Fruit fly (Drosophila melanogaster) whole organism, prepupa: ENCODE measurements around the gene CG33322.
A peak's percentile ranks its signal among the peaks of the same experiment; 100 is the strongest.

Experiments
- CG10631 ChIP-seq: fragments of 200-800 bp; sonication (Bioruptor generic); optimal IDR thresholded peaks from 2 replicates; lab custom pipeline; 2016; ENCODE audit warnings: missing biosample characterization, missing genetic modification characterization
- CG10669 ChIP-seq: fragments of 200-800 bp; sonication (Bioruptor generic); optimal IDR thresholded peaks from 3 replicates; lab custom pipeline; 2018; ENCODE audit warnings: missing biosample characterization, mild to moderate bottlenecking, missing genetic modification characterization, moderate library complexity
- CG11294 ChIP-seq: fragments of 200-800 bp; sonication (Bioruptor generic); IDR thresholded peaks from 2 replicates; pipeline ENCODE4 v1.3.6; 2022; ENCODE audit warnings: missing biosample characterization, missing genetic modification characterization
- CG11762 ChIP-seq: fragments of 200-800 bp; sonication (Bioruptor generic); optimal IDR thresholded peaks from 3 replicates; lab custom pipeline; 2016; ENCODE audit warnings: missing biosample characterization, missing genetic modification characterization; ENCODE audit not compliant: insufficient read depth
- CG11902 ChIP-seq: fragments of 200-800 bp; sonication (Bioruptor generic); optimal IDR thresholded peaks from 3 replicates; lab custom pipeline; 2016; ENCODE audit warnings: missing biosample characterization, missing genetic modification characterization
- CG15336 ChIP-seq: fragments of 200-800 bp; sonication (Bioruptor generic); IDR thresholded peaks from 2 replicates; pipeline ENCODE4 v1.3.6; 2022; ENCODE audit warnings: missing biosample characterization, missing genetic modification characterization
- CG16779 ChIP-seq: fragments of 200-800 bp; sonication (Bioruptor generic); optimal IDR thresholded peaks from 3 replicates; lab custom pipeline; 2017; ENCODE audit warnings: missing biosample characterization, mild to moderate bottlenecking, missing genetic modification characterization
- CG31627 ChIP-seq: fragments of 200-800 bp; sonication (Bioruptor generic); optimal IDR thresholded peaks from 3 replicates; lab custom pipeline; 2016; ENCODE audit warnings: missing biosample characterization, missing genetic modification characterization
- CG32006 ChIP-seq: fragments of 200-800 bp; sonication (Bioruptor generic); optimal IDR thresholded peaks from 3 replicates; lab custom pipeline; 2017; ENCODE audit warnings: missing biosample characterization, mild to moderate bottlenecking, missing genetic modification characterization
- CG3919 ChIP-seq: fragments of 200-800 bp; sonication (Bioruptor generic); optimal IDR thresholded peaks from 3 replicates; lab custom pipeline; 2016; ENCODE audit warnings: missing biosample characterization, missing genetic modification characterization
- CG4318 ChIP-seq: fragments of 200-800 bp; sonication (Bioruptor generic); optimal IDR thresholded peaks from 3 replicates; lab custom pipeline; 2017; ENCODE audit warnings: missing biosample characterization, mild to moderate bottlenecking, missing genetic modification characterization
- CG6276 ChIP-seq: fragments of 200-800 bp; sonication (Bioruptor generic); optimal IDR thresholded peaks from 2 replicates; lab custom pipeline; 2017; ENCODE audit warnings: missing biosample characterization, mild to moderate bottlenecking, missing genetic modification characterization
- CG6808 ChIP-seq: fragments of 200-800 bp; sonication (Bioruptor generic); optimal IDR thresholded peaks from 3 replicates; lab custom pipeline; 2017; ENCODE audit warnings: missing biosample characterization, missing genetic modification characterization, mild to moderate bottlenecking, moderate library complexity, missing genetic modification reagents
- CG6854 ChIP-seq: fragments of 200-800 bp; sonication (Bioruptor generic); optimal IDR thresholded peaks from 2 replicates; lab custom pipeline; 2017; ENCODE audit warnings: missing biosample characterization, mild to moderate bottlenecking, missing genetic modification characterization
- CG8119 ChIP-seq: fragments of 200-800 bp; sonication (Bioruptor generic); IDR thresholded peaks from 3 replicates; pipeline ENCODE4 v1.3.6; 2022; ENCODE audit warnings: missing biosample characterization, missing genetic modification characterization
- CG8632 ChIP-seq: fragments of 200-800 bp; sonication (Bioruptor generic); optimal IDR thresholded peaks from 3 replicates; lab custom pipeline; 2016; ENCODE audit warnings: missing biosample characterization, missing genetic modification characterization
- Eip78C ChIP-seq: fragments of 200-800 bp; sonication (Bioruptor generic); peaks from one replicate; lab custom pipeline; 2016; ENCODE audit warnings: missing biosample characterization, missing genetic modification characterization
- Ets21C ChIP-seq: fragments of 200-800 bp; sonication (Bioruptor generic); optimal IDR thresholded peaks from 3 replicates; lab custom pipeline; 2016; ENCODE audit warnings: missing biosample characterization, missing genetic modification characterization
- Gug ChIP-seq: fragments of 200-800 bp; sonication (Bioruptor generic); IDR thresholded peaks from 2 replicates; pipeline ENCODE4 v1.3.6; 2022; ENCODE audit warnings: missing biosample characterization, missing genetic modification characterization
- Hr38 ChIP-seq: sonication (Bioruptor generic); optimal IDR thresholded peaks from 2 replicates; lab custom pipeline; 2016; ENCODE audit warnings: missing biosample characterization, missing genetic modification characterization
- Hr39 ChIP-seq: fragments of 200-800 bp; sonication (Bioruptor generic); optimal IDR thresholded peaks from 2 replicates; lab custom pipeline; 2016; ENCODE audit warnings: missing biosample characterization, missing genetic modification characterization
- Hr4 ChIP-seq: fragments of 200-800 bp; sonication (Bioruptor generic); optimal IDR thresholded peaks from 3 replicates; lab custom pipeline; 2016; ENCODE audit warnings: missing biosample characterization, missing genetic modification characterization
- Lpt ChIP-seq: fragments of 200-800 bp; sonication (Bioruptor generic); optimal IDR thresholded peaks from 3 replicates; lab custom pipeline; 2016; ENCODE audit warnings: missing biosample characterization, missing genetic modification characterization
- OdsH ChIP-seq: fragments of 200-800 bp; sonication (Bioruptor generic); optimal IDR thresholded peaks from 3 replicates; lab custom pipeline; 2016; ENCODE audit warnings: missing biosample characterization, missing genetic modification characterization
- Smox ChIP-seq: fragments of 200-800 bp; sonication (Bioruptor generic); optimal IDR thresholded peaks from 3 replicates; lab custom pipeline; 2016; ENCODE audit warnings: missing biosample characterization, missing genetic modification characterization
- Sox102F ChIP-seq: fragments of 200-800 bp; sonication (Bioruptor generic); optimal IDR thresholded peaks from 2 replicates; lab custom pipeline; 2016; ENCODE audit warnings: missing biosample characterization, mild to moderate bottlenecking, missing genetic modification characterization
- achi ChIP-seq: fragments of 200-800 bp; sonication (Bioruptor generic); optimal IDR thresholded peaks from 3 replicates; lab custom pipeline; 2016; ENCODE audit warnings: missing biosample characterization, missing genetic modification characterization
- acj6 ChIP-seq: fragments of 200-800 bp; sonication (Bioruptor generic); optimal IDR thresholded peaks from 3 replicates; lab custom pipeline; 2016; ENCODE audit warnings: missing biosample characterization, missing genetic modification characterization
- cyc ChIP-seq: fragments of 200-800 bp; sonication (Bioruptor generic); optimal IDR thresholded peaks from 3 replicates; lab custom pipeline; 2016; ENCODE audit warnings: missing biosample characterization, missing genetic modification characterization
- eg ChIP-seq: fragments of 200-800 bp; sonication (Bioruptor generic); IDR thresholded peaks from 3 replicates; pipeline ENCODE4 v1.3.6; 2022; ENCODE audit warnings: missing biosample characterization, missing genetic modification characterization
- fd59A ChIP-seq: fragments of 200-800 bp; sonication (Bioruptor generic); optimal IDR thresholded peaks from 2 replicates; lab custom pipeline; 2017; ENCODE audit warnings: missing biosample characterization, mild to moderate bottlenecking, missing genetic modification characterization, missing genetic modification reagents
- fkh ChIP-seq: fragments of 200-800 bp; sonication (Bioruptor generic); optimal IDR thresholded peaks from 3 replicates; lab custom pipeline; 2017; ENCODE audit warnings: missing biosample characterization, mild to moderate bottlenecking, missing genetic modification characterization, moderate library complexity
- net ChIP-seq: fragments of 200-800 bp; sonication (Bioruptor generic); optimal IDR thresholded peaks from 3 replicates; lab custom pipeline; 2016; ENCODE audit warnings: missing biosample characterization, missing genetic modification characterization
- pdm3 ChIP-seq: fragments of 200-800 bp; sonication (Bioruptor generic); optimal IDR thresholded peaks from 3 replicates; lab custom pipeline; 2016; ENCODE audit warnings: missing biosample characterization, missing genetic modification characterization
- salr ChIP-seq, 2 experiments: fragments of 200-800 bp; sonication (Bioruptor generic); optimal IDR thresholded peaks; 3 replicates each; lab custom pipeline; 2016 to 2018; ENCODE audit warnings: missing biosample characterization in 2 of 2, missing genetic modification characterization in 2 of 2, mild to moderate bottlenecking in 1 of 2
- spab ChIP-seq: fragments of 200-800 bp; sonication (Bioruptor generic); optimal IDR thresholded peaks from 2 replicates; lab custom pipeline; 2017; ENCODE audit warnings: missing biosample characterization, mild to moderate bottlenecking, missing genetic modification characterization, missing genetic modification reagents
- ss ChIP-seq, 2 experiments: fragments of 200-800 bp; sonication (Bioruptor generic); optimal IDR thresholded peaks; 2 replicates in 1 of 2; 3 replicates in 1 of 2; lab custom pipeline; 2017 to 2018; ENCODE audit warnings: mild to moderate bottlenecking in 2 of 2, missing biosample characterization in 2 of 2, missing genetic modification characterization in 2 of 2, moderate library complexity in 1 of 2
- svp ChIP-seq: fragments of 200-800 bp; sonication (Bioruptor generic); peaks from one replicate; lab custom pipeline; 2016; ENCODE audit warnings: missing biosample characterization, missing genetic modification characterization

The CG33322 gene

DNA sequence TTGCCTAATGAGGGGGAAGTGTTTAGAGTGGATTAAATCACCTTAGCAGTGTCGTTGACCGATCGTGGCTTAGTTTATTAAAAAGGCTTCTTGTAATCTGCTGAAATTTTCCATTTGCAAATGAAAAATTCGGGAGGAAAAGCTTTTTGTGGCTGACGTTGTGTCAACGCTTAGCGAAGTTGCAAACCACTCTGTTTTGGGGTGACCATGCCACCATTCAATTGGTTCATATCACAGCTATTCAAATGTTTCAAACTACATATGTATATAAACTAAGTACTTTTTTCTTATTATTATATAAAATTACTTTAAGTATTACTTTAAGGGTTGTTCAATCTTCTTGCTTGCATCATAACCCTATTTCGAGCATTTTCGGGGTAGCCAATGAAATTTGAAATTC is 35.6 kb upstream of the CG33322 start:
- peak; percentile 14 for TF ChIP-seq Eip78C (GFP tag; lab: Kevin White, UChicago)
- no peak for TF ChIP-seq CG11902 (GFP tag; lab: Kevin White, UChicago)

- TF ChIP-seq Ets21C (GFP tag; lab: Kevin White, UChicago): no peak
- TF ChIP-seq eg: no peak
- TF ChIP-seq CG11294 (GFP tag; lab: Robert Waterston, UW): no peak
- no peak for TF ChIP-seq net
- TF ChIP-seq svp (GFP tag; lab: Kevin White, UChicago): no peak
- no peak for TF ChIP-seq fkh (GFP tag; lab: Kevin White, UChicago)
- TF ChIP-seq CG11762 (GFP tag; lab: Kevin White, UChicago): no peak
- TF ChIP-seq CG6854: no peak
- no peak for TF ChIP-seq pdm3 (GFP tag; lab: Kevin White, UChicago)
- no peak for TF ChIP-seq CG10669
- no peak for TF ChIP-seq cyc (GFP tag; lab: Kevin White, UChicago)
- TF ChIP-seq Hr39: no peak
- TF ChIP-seq ss (GFP tag; optimal IDR thresholded peaks at IDR 0.05; lab: Kevin White, UChicago): no peak
- TF ChIP-seq CG11902 (GFP tag; lab: Kevin White, UChicago): no peak
- no peak for TF ChIP-seq CG31627 (GFP tag; lab: Kevin White, UChicago)
Observed at dm6 chr2L:20849000-20849399, 33.0 kb upstream of the CG33322 start, which contains the start of gene CG14402. Gene CG14402, plus strand, starts transcription at chr2L:20849300.

dm6 chr2L:20844381-20844780 is 28.3 kb upstream of the CG33322 start:
- TF ChIP-seq achi (GFP tag; lab: Kevin White, UChicago) (peak; percentile 15), fd59A (GFP tag; lab: Kevin White, UChicago) (no peak), CG8632 (no peak), Hr4 (GFP tag; lab: Kevin White, UChicago) (peak; percentile 69), CG6854 (no peak), CG8119 (GFP tag; lab: Robert Waterston, UW) (peak; percentile 51; the same call in 2 of the 3 replicates), Hr38 (GFP tag; lab: Kevin White, UChicago) (no peak), salr (GFP tag; optimal IDR thresholded peaks at IDR 0.05; lab: Kevin White, UChicago) (peak in 1 of 2 experiments; percentile 57), CG10631 (no peak), Lpt (GFP tag; lab: Kevin White, UChicago) (peak; percentile 11), cyc (GFP tag; lab: Kevin White, UChicago) (no peak), CG16779 (tag; lab: Kevin White, UChicago) (no peak), Smox (GFP tag; lab: Kevin White, UChicago) (no peak), eg (peak; percentile 64), CG11294 (GFP tag; lab: Robert Waterston, UW) (no peak), Eip78C (GFP tag; lab: Kevin White, UChicago) (peak; percentile 64), CG6808 (GFP tag; lab: Kevin White, UChicago) (no peak), Gug (GFP tag; lab: Robert Waterston, UW) (no peak), ss (GFP tag; optimal IDR thresholded peaks at IDR 0.05; lab: Kevin White, UChicago) (no peak), CG15336 (GFP tag; lab: Robert Waterston, UW) (peak; percentile 59), Sox102F (GFP tag; lab: Kevin White, UChicago) (no peak), CG32006 (peak; percentile 72), spab (no peak), net (peak; percentile 4), Ets21C (GFP tag; lab: Kevin White, UChicago) (no peak), fkh (GFP tag; lab: Kevin White, UChicago) (no peak), OdsH (GFP tag; lab: Kevin White, UChicago) (peak; percentile 25), CG4318 (GFP tag; lab: Kevin White, UChicago) (peak; percentile 28), CG6276 (GFP tag; lab: Kevin White, UChicago) (peak; percentile 51), acj6 (GFP tag; lab: Kevin White, UChicago) (no peak), pdm3 (GFP tag; lab: Kevin White, UChicago) (peak; percentile 25), CG3919 (GFP tag; lab: Kevin White, UChicago) (no peak)
